Worm (Caenorhabditis elegans): Measurements from ENCODE around the gene col-186.

ce11 chrX:15937854-15938253 lies 13.4 kb upstream of the col-186 start:
- TF ChIP-seq unc-62 (GFP tag; optimal IDR thresholded peaks at IDR 0.05) (no peak), egl-5 (tag; optimal IDR thresholded peaks at IDR 0.05) (no peak), elt-3 (tag; optimal IDR thresholded peaks at IDR 0.05) (no peak), pha-4 (tag; optimal IDR thresholded peaks at IDR 0.05) (no peak), nhr-23 (tag; optimal IDR thresholded peaks at IDR 0.05) (no peak)

Data from whole organism, L3 larva.